Worm (Caenorhabditis elegans): ENCODE results near the gene Y73F8A.20.

The Y73F8A.20 gene

ce11 chrIV:15378160-15378559 is at the start of gene Y73F8A.20:
TSS of gene Y73F8A.20 (plus strand) at chrIV:15378460.
- TF ChIP-seq ceh-16 (tag; optimal IDR thresholded peaks at IDR 0.05) (no peak), F13H6.1 (tag; optimal IDR thresholded peaks at IDR 0.05) (no peak), ztf-4 (tag; optimal IDR thresholded peaks at IDR 0.05) (no peak), nhr-12 (tag; optimal IDR thresholded peaks at IDR 0.05) (no peak), blmp-1 (tag; optimal IDR thresholded peaks at IDR 0.05; ENCODE audit: insufficient read depth) (no peak), nhr-129 (tag; optimal IDR thresholded peaks at IDR 0.05) (no peak), sma-9 (GFP tag; optimal IDR thresholded peaks at IDR 0.05) (no peak), sma-9 (tag; optimal IDR thresholded peaks at IDR 0.05) (no peak), unc-39 (tag; optimal IDR thresholded peaks at IDR 0.05) (no peak), mbf-1 (tag; optimal IDR thresholded peaks at IDR 0.05) (no peak), nhr-25 (tag; optimal IDR thresholded peaks at IDR 0.05) (no peak), ztf-1 (GFP tag; conservative IDR thresholded peaks at IDR 0.05) (no peak), elt-1 (tag; optimal IDR thresholded peaks at IDR 0.05) (no peak), nhr-77 (tag; optimal IDR thresholded peaks at IDR 0.05) (no peak), unc-55 (GFP tag; optimal IDR thresholded peaks at IDR 0.05) (no peak)

ce11 chrIV:15336778-15337177 is 41.5 kb upstream of the Y73F8A.20 start, which contains the start of gene irld-59:
TSS of gene irld-59 (plus strand) at chrIV:15337078.
- TF ChIP-seq mbf-1 (tag; optimal IDR thresholded peaks at IDR 0.05) (no peak), nhr-11 (tag; optimal IDR thresholded peaks at IDR 0.05) (no peak), fos-1 (tag; optimal IDR thresholded peaks at IDR 0.05) (no peak), snpc-4 (tag; optimal IDR thresholded peaks at IDR 0.05) (no peak), nhr-12 (tag; optimal IDR thresholded peaks at IDR 0.05) (no peak), ZK546.5 (tag; optimal IDR thresholded peaks at IDR 0.05) (no peak), mdl-1 (tag; optimal IDR thresholded peaks at IDR 0.05) (no peak)

ce11 chrIV:15361244-15361643 is 17.0 kb upstream of the Y73F8A.20 start, which contains the start of gene cpna-4:
TSS of gene cpna-4 (plus strand) at chrIV:15361544.
- TF ChIP-seq alr-1 (tag; optimal IDR thresholded peaks at IDR 0.05): no peak

- TF ChIP-seq unc-55 (GFP tag; optimal IDR thresholded peaks at IDR 0.05): peak; percentile 45
- TF ChIP-seq ztf-1 (GFP tag; conservative IDR thresholded peaks at IDR 0.05): no peak
Observed at ce11 chrIV:15361884-15362283, 16.4 kb upstream of the Y73F8A.20 start.

- TF ChIP-seq nhr-21 (tag; optimal IDR thresholded peaks at IDR 0.05): no peak
- TF ChIP-seq unc-39 (tag; optimal IDR thresholded peaks at IDR 0.05): no peak
Observed at ce11 chrIV:15377473-15377872, 787 bp upstream of the Y73F8A.20 start.

ce11 chrIV:15381826-15382225 is 3.6 kb downstream of the Y73F8A.20 start:
- no peak for TF ChIP-seq nhr-129 (tag; optimal IDR thresholded peaks at IDR 0.05)
- no peak for TF ChIP-seq egl-27 (tag; optimal IDR thresholded peaks at IDR 0.05)

- TF ChIP-seq ztf-4 (tag; optimal IDR thresholded peaks at IDR 0.05) (no peak), nhr-23 (tag; optimal IDR thresholded peaks at IDR 0.05) (no peak), nhr-77 (tag; optimal IDR thresholded peaks at IDR 0.05) (no peak), mdl-1 (tag; optimal IDR thresholded peaks at IDR 0.05) (no peak), nhr-10 (tag; optimal IDR thresholded peaks at IDR 0.05) (no peak), gmeb-1 (tag; optimal IDR thresholded peaks at IDR 0.05) (peak; percentile 59), F13H6.1 (tag; optimal IDR thresholded peaks at IDR 0.05) (no peak)
Observed at ce11 chrIV:15382539-15382938, 4.3 kb downstream of the Y73F8A.20 start.

ce11 chrIV:15385181-15385580 is 6.9 kb downstream of the Y73F8A.20 start:
- no peak for TF ChIP-seq nhr-129 (tag; optimal IDR thresholded peaks at IDR 0.05)
- no peak for TF ChIP-seq egl-27 (tag; optimal IDR thresholded peaks at IDR 0.05)
- TF ChIP-seq ztf-11 (tag; optimal IDR thresholded peaks at IDR 0.05): no peak
- peak; percentile 11 for TF ChIP-seq C34F6.9 (tag; optimal IDR thresholded peaks at IDR 0.05)
- TF ChIP-seq sma-3 (GFP tag; optimal IDR thresholded peaks at IDR 0.05): peak; percentile 32
- peak; percentile 31 for TF ChIP-seq nhr-25 (tag; optimal IDR thresholded peaks at IDR 0.05)
- no peak for TF ChIP-seq nhr-237 (tag; optimal IDR thresholded peaks at IDR 0.05)
- TF ChIP-seq ama-1 (optimal IDR thresholded peaks at IDR 0.05): no peak
- no peak for TF ChIP-seq aly-2 (tag; optimal IDR thresholded peaks at IDR 0.05)
- no peak for TF ChIP-seq unc-62 (GFP tag; optimal IDR thresholded peaks at IDR 0.05)
- no peak for TF ChIP-seq unc-55 (GFP tag; optimal IDR thresholded peaks at IDR 0.05)
- peak; percentile 44 for TF ChIP-seq nhr-21 (tag; optimal IDR thresholded peaks at IDR 0.05)
- TF ChIP-seq lin-11 (tag; optimal IDR thresholded peaks at IDR 0.05): no peak
- peak; percentile 88 for TF ChIP-seq fos-1 (tag; optimal IDR thresholded peaks at IDR 0.05)
- TF ChIP-seq Y55F3AM.14 (GFP tag; optimal IDR thresholded peaks at IDR 0.05): no peak
- TF ChIP-seq gmeb-1 (tag; optimal IDR thresholded peaks at IDR 0.05): peak; percentile 44
- no peak for TF ChIP-seq elt-3 (tag; optimal IDR thresholded peaks at IDR 0.05)
- TF ChIP-seq mab-5 (tag; optimal IDR thresholded peaks at IDR 0.05): no peak

Measured in whole organism, L2 larva.